Worm (Caenorhabditis elegans): ENCODE measurements around the gene zfp-2.

zfp-2 gene

DNA sequence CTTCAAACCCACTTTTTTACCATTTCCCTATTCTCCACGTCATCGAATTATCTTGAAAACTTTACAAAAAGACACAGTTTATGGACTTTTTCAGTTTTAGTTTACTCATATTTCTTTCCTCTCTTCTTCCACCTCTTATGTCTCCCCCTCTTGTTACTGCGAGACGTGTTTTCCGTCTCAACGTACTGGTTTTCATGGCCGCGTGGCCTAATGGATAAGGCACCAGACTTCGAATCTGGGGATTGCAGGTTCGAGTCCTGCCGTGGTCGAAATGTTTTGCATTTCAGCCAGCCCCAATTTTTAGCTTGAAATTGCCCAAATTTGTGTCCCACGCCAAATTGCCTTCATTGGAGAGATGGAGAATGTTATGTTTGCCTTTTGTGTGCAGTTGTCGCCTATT is 8.6 kb downstream of the zfp-2 start (continued):
- TF ChIP-seq hrde-1 (tag; optimal IDR thresholded peaks at IDR 0.05; ENCODE audit: borderline replicate concordance): peak; percentile 68
- peak; percentile 53 for TF ChIP-seq madf-10 (tag; optimal IDR thresholded peaks at IDR 0.05)
- peak; percentile 46; the same call in 1 of the 2 replicates for TF ChIP-seq Y67H2A.10 (GFP tag; conservative IDR thresholded peaks at IDR 0.05)
- peak; percentile 31 for TF ChIP-seq nhr-80 (tag; optimal IDR thresholded peaks at IDR 0.05)
- TF ChIP-seq lin-26 (GFP tag; IDR thresholded peaks at IDR 0.05): peak; percentile 97
- TF ChIP-seq ztf-26 (tag; optimal IDR thresholded peaks at IDR 0.05): no peak
- no peak for TF ChIP-seq hsf-1 (GFP tag; IDR thresholded peaks at IDR 0.05)
- peak; percentile 72 for TF ChIP-seq hmg-1.2 (GFP tag; IDR thresholded peaks at IDR 0.05)
- peak; percentile 72 for TF ChIP-seq attf-3 (GFP tag; conservative IDR thresholded peaks at IDR 0.05)
- no peak for TF ChIP-seq ama-1 (optimal IDR thresholded peaks at IDR 0.05)
- TF ChIP-seq ama-1 (GFP tag; optimal IDR thresholded peaks at IDR 0.05): peak in 1 of 2 experiments; percentile 85
- no peak for TF ChIP-seq akir-1 (GFP tag; optimal IDR thresholded peaks at IDR 0.05)
- peak; percentile 62 for TF ChIP-seq T26A5.8 (tag; optimal IDR thresholded peaks at IDR 0.05)
- no peak for TF ChIP-seq lir-1 (GFP tag; conservative IDR thresholded peaks at IDR 0.05)
- peak; percentile 84 for TF ChIP-seq F23B12.7 (tag; optimal IDR thresholded peaks at IDR 0.05; ENCODE audit: insufficient read depth)
- TF ChIP-seq K11D2.4 (GFP tag; IDR thresholded peaks at IDR 0.05): 0 out of 2 replicates have a peak, but pooled peaks have one; percentile 55
- TF ChIP-seq sdz-38 (tag; optimal IDR thresholded peaks at IDR 0.05): no peak
- no peak for TF ChIP-seq pha-4 (tag; optimal IDR thresholded peaks at IDR 0.05)
- TF ChIP-seq F57A8.1 (GFP tag; optimal IDR thresholded peaks at IDR 0.05): peak; percentile 90
- peak; percentile 72 for TF ChIP-seq ztf-18 (tag; optimal IDR thresholded peaks at IDR 0.05)
- 0 out of 2 replicates have a peak, but pooled peaks have one; percentile 67 for TF ChIP-seq ceh-58 (GFP tag; IDR thresholded peaks at IDR 0.05)
- peak; percentile 90 for TF ChIP-seq mxl-1 (tag; optimal IDR thresholded peaks at IDR 0.05)
- peak; percentile 48 for TF ChIP-seq lin-54 (GFP tag; optimal IDR thresholded peaks at IDR 0.05)
- peak; percentile 7 for TF ChIP-seq fkh-3 (tag; optimal IDR thresholded peaks at IDR 0.05)
- no peak for TF ChIP-seq ccch-3 (GFP tag; optimal IDR thresholded peaks at IDR 0.05)
- TF ChIP-seq die-1 (tag; optimal IDR thresholded peaks at IDR 0.05): peak; percentile 90
- TF ChIP-seq bed-2 (GFP tag; IDR thresholded peaks at IDR 0.05): no peak
- TF ChIP-seq lsl-1 (GFP tag; optimal IDR thresholded peaks at IDR 0.05): peak; percentile 53
- no peak for TF ChIP-seq egl-18 (GFP tag; IDR thresholded peaks at IDR 0.05)
- peak; percentile 97 for TF ChIP-seq ztf-25 (GFP tag; IDR thresholded peaks at IDR 0.05)
- TF ChIP-seq unc-62 (GFP tag; optimal IDR thresholded peaks at IDR 0.05): no peak
- peak; percentile 90 for TF ChIP-seq nhr-90 (tag; optimal IDR thresholded peaks at IDR 0.05)
- TF ChIP-seq let-607 (tag; optimal IDR thresholded peaks at IDR 0.05): peak in 1 of 2 experiments; percentile 48
- peak; percentile 58 for TF ChIP-seq mes-4 (tag; optimal IDR thresholded peaks at IDR 0.05)
- peak; percentile 56 for TF ChIP-seq ZK185.1 (tag; optimal IDR thresholded peaks at IDR 0.05; ENCODE audit: poor library complexity, severe bottlenecking)
- no peak for TF ChIP-seq F55B11.4 (tag; optimal IDR thresholded peaks at IDR 0.05; ENCODE audit: borderline replicate concordance, insufficient read depth)
- TF ChIP-seq tbp1 (GFP tag; optimal IDR thresholded peaks at IDR 0.05): peak; percentile 98
- TF ChIP-seq zim-3 (tag; optimal IDR thresholded peaks at IDR 0.05): peak; percentile 87
- no peak for TF ChIP-seq gei-17 (GFP tag; optimal IDR thresholded peaks at IDR 0.05)
- TF ChIP-seq snpc-1.3 (tag; optimal IDR thresholded peaks at IDR 0.05; ENCODE audit: insufficient read depth): peak; percentile 55
- peak; percentile 50; the same call in 1 of the 2 replicates for TF ChIP-seq B0336.3 (GFP tag; IDR thresholded peaks at IDR 0.05)
- 0 out of 2 replicates have a peak, but pooled peaks have one; percentile 65 for TF ChIP-seq aptf-2 (GFP tag; conservative IDR thresholded peaks at IDR 0.05)
- TF ChIP-seq F33H1.4 (GFP tag; IDR thresholded peaks at IDR 0.05): peak; percentile 46; the same call in 1 of the 2 replicates
- TF ChIP-seq rec-8 (tag; optimal IDR thresholded peaks at IDR 0.05): peak; percentile 64 to 90
- TF ChIP-seq atf-7 (tag; optimal IDR thresholded peaks at IDR 0.05): peak; percentile 54
- TF ChIP-seq hlh-12 (tag; optimal IDR thresholded peaks at IDR 0.05): no peak
- peak; percentile 88 for TF ChIP-seq snpc-3.4 (tag; optimal IDR thresholded peaks at IDR 0.05)
- peak; percentile 77; the same call in 1 of the 2 replicates for TF ChIP-seq Y56A3A.18 (GFP tag; IDR thresholded peaks at IDR 0.05)
